Worm (Caenorhabditis elegans): ENCODE measurements around the gene rps-23.

rps-23 gene

DNA sequence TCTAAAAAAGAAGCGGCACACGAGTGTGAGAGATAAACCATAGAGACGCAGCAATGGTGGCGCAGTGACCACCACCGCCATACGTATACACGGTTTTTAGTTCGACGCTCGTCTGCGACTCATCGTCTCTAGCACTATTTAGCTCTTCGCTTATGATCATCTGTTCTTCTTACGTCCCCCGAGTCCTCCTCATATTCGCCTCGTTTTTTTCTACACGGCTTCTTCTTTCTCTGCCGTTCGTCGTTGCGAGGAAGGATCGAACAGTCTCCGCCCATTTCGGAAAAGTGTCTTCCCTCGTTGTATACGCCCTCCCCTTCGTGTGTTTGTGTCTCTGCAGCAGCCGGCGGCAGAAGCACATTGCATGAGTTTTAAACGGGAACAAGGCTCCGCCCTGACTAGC lies 25.9 kb downstream of the rps-23 start (continued):
- TF ChIP-seq K12H6.12 (tag; optimal IDR thresholded peaks at IDR 0.05) (peak; percentile 67), sdz-38 (tag; optimal IDR thresholded peaks at IDR 0.05) (no peak), C17E4.6 (GFP tag; IDR thresholded peaks at IDR 0.05) (no peak), ccch-3 (GFP tag; optimal IDR thresholded peaks at IDR 0.05) (no peak), nfyb-1 (GFP tag; IDR thresholded peaks at IDR 0.05) (no peak), aptf-2 (GFP tag; conservative IDR thresholded peaks at IDR 0.05) (no peak), mcd-1 (GFP tag; IDR thresholded peaks at IDR 0.05) (0 out of 2 replicates have a peak, but pooled peaks have one; percentile 31), snpc-3.4 (tag; optimal IDR thresholded peaks at IDR 0.05) (no peak), nhr-90 (tag; optimal IDR thresholded peaks at IDR 0.05) (no peak), ztf-26 (tag; optimal IDR thresholded peaks at IDR 0.05) (no peak), sptf-2 (GFP tag; optimal IDR thresholded peaks at IDR 0.05) (no peak), let-526 (GFP tag; IDR thresholded peaks at IDR 0.05) (no peak), zim-3 (tag; optimal IDR thresholded peaks at IDR 0.05) (no peak), B0336.3 (GFP tag; IDR thresholded peaks at IDR 0.05) (no peak), rpc-1 (optimal IDR thresholded peaks at IDR 0.05) (no peak), rpc-1 (tag; optimal IDR thresholded peaks at IDR 0.05) (no peak)

ce11 chrIV:12361392-12362092 lies 29.3 kb downstream of the rps-23 start, which contains the start of the genes ccr-4 and ZC518.8:
TSS of gene ccr-4 (plus strand) at chrIV:12361542.
TSS of gene ZC518.8 (minus strand) at chrIV:12361908.
- TF ChIP-seq ceh-58 (GFP tag; IDR thresholded peaks at IDR 0.05) (no peak), akir-1 (GFP tag; optimal IDR thresholded peaks at IDR 0.05) (no peak), nhr-80 (tag; optimal IDR thresholded peaks at IDR 0.05) (peak; percentile 40), attf-5 (GFP tag; optimal IDR thresholded peaks at IDR 0.05) (peak; percentile 52), mel-28 (tag; optimal IDR thresholded peaks at IDR 0.05; ENCODE audit: borderline replicate concordance) (no peak), nfya-1 (tag; optimal IDR thresholded peaks at IDR 0.05; ENCODE audit: borderline replicate concordance, insufficient read depth) (no peak), lin-54 (GFP tag; optimal IDR thresholded peaks at IDR 0.05) (peak; percentile 27), lin-26 (GFP tag; IDR thresholded peaks at IDR 0.05) (0 out of 2 replicates have a peak, but pooled peaks have one; percentile 50), bed-2 (GFP tag; IDR thresholded peaks at IDR 0.05) (no peak), hmg-1.2 (GFP tag; IDR thresholded peaks at IDR 0.05) (no peak), lin-40 (tag; optimal IDR thresholded peaks at IDR 0.05) (no peak), bed-1 (GFP tag; IDR thresholded peaks at IDR 0.05) (0 out of 2 replicates have a peak, but pooled peaks have one; percentile 67), madf-8 (GFP tag; conservative IDR thresholded peaks at IDR 0.05) (no peak), zfh-2 (GFP tag; conservative IDR thresholded peaks at IDR 0.05) (peak; percentile 47; the same call in 1 of the 2 replicates), cebp-2 (GFP tag; IDR thresholded peaks at IDR 0.05) (0 out of 2 replicates have a peak, but pooled peaks have one; percentile 56), ztf-28 (GFP tag; IDR thresholded peaks at IDR 0.05) (0 out of 2 replicates have a peak, but pooled peaks have one; percentile 32), let-607 (tag; optimal IDR thresholded peaks at IDR 0.05) (peak; percentile 2 to 76), nhr-179 (tag; optimal IDR thresholded peaks at IDR 0.05) (no peak), aptf-3 (GFP tag; IDR thresholded peaks at IDR 0.05) (0 out of 2 replicates have a peak, but pooled peaks have one; percentile 34), D2030.7 (GFP tag; IDR thresholded peaks at IDR 0.05) (0 out of 2 replicates have a peak, but pooled peaks have one; percentile 16), let-526 (GFP tag; IDR thresholded peaks at IDR 0.05) (no peak)

DNA sequence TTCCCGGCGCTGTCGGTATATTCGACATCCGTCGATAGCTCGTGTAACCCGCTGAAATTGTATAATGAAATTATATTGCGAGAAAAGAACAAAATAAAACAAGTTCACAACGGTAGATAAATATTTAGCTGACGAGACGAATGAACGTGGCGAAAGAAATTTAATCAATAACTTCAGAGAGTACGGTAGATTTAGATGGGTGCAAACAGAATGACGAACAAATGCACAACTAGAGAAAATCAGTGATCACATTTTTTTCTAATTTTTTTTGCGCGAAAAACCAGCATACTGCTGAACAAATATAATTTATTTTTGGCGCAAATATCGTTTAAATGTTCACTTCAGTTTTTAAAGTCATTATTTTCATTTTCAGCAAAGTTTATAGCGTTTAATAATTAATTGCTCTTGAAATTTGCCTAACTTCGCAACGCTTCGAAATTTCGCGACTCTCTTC lies 30.1 kb downstream of the rps-23 start, which contains the start of gene sec-24.2:
TSS of gene sec-24.2 (minus strand) at position 51 of the 454 bp plus-strand sequence.
- TF ChIP-seq madf-8 (GFP tag; conservative IDR thresholded peaks at IDR 0.05) (peak; percentile 55; the same call in 1 of the 2 replicates), efl-1 (GFP tag; optimal IDR thresholded peaks at IDR 0.05) (peak; percentile 82), attf-6 (GFP tag; IDR thresholded peaks at IDR 0.05) (0 out of 2 replicates have a peak, but pooled peaks have one; percentile 25), hmg-20 (GFP tag; IDR thresholded peaks at IDR 0.05) (no peak), F33H1.4 (GFP tag; IDR thresholded peaks at IDR 0.05) (peak; percentile 49), dpl-1 (GFP tag; optimal IDR thresholded peaks at IDR 0.05) (peak; percentile 30), ceh-91 (GFP tag; IDR thresholded peaks at IDR 0.05) (peak; percentile 58), B0261.1 (tag; optimal IDR thresholded peaks at IDR 0.05) (no peak), ccch-3 (GFP tag; optimal IDR thresholded peaks at IDR 0.05) (no peak), madf-6 (GFP tag; IDR thresholded peaks at IDR 0.05) (peak; percentile 86), let-526 (GFP tag; IDR thresholded peaks at IDR 0.05) (no peak), dox-1 (GFP tag; IDR thresholded peaks at IDR 0.05) (peak; percentile 24; the same call in 1 of the 2 replicates), ZK185.1 (tag; optimal IDR thresholded peaks at IDR 0.05; ENCODE audit: poor library complexity, severe bottlenecking) (no peak)

All from whole organism, young adult.